Worm (Caenorhabditis elegans): ENCODE measurements around the gene arx-4.

DNA sequence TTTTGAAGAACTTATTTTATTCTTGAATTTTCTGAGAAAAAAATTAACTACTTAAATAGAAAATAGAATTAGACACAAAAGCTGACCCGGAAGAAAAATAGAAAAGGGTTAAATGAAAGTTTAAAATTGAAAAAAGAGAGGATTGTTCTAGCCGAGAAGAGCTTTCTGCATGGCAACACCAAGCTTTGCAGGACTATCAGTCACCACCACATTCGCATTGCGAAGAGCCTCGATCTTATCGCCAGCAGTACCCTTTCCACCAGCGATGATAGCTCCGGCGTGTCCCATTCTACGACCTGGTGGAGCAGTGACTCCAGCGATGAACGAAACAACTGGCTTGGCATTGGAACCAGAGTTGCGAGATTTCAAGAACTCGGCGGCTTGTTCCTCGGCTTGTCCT, 38.0 kb downstream of the arx-4 start:
- TF ChIP-seq mdl-1 (tag; optimal IDR thresholded peaks at IDR 0.05) (no peak), mep-1 (tag; optimal IDR thresholded peaks at IDR 0.05) (no peak), ctbp-1 (GFP tag; IDR thresholded peaks at IDR 0.05) (no peak), ceh-82 (tag; optimal IDR thresholded peaks at IDR 0.05) (no peak), zip-2 (tag; optimal IDR thresholded peaks at IDR 0.05) (no peak), snpc-4 (tag; optimal IDR thresholded peaks at IDR 0.05) (no peak), lin-15B (tag; optimal IDR thresholded peaks at IDR 0.05) (no peak), ama-1 (optimal IDR thresholded peaks at IDR 0.05) (no peak), spr-1 (tag; optimal IDR thresholded peaks at IDR 0.05) (no peak), lin-39 (tag; optimal IDR thresholded peaks at IDR 0.05) (no peak), dmd-6 (GFP tag; IDR thresholded peaks at IDR 0.05) (no peak), nhr-237 (tag; optimal IDR thresholded peaks at IDR 0.05) (no peak)
